Worm (Caenorhabditis elegans) whole organism, mixed stage, embryonic: ENCODE results near the gene gst-6.

Experiments used
- nhr-237 ChIP-seq: fragments of 150-350 bp; optimal IDR thresholded peaks from 2 replicates; lab custom pipeline; 2014; ENCODE audit warnings: missing biosample characterization, missing genetic modification characterization
- sptf-1 ChIP-seq: sonication (generic microtip); optimal IDR thresholded peaks from 2 replicates; lab custom pipeline; 2017; ENCODE audit warnings: mild to moderate bottlenecking, missing genetic modification characterization, moderate library complexity, missing compliant biosample characterization

DNA sequence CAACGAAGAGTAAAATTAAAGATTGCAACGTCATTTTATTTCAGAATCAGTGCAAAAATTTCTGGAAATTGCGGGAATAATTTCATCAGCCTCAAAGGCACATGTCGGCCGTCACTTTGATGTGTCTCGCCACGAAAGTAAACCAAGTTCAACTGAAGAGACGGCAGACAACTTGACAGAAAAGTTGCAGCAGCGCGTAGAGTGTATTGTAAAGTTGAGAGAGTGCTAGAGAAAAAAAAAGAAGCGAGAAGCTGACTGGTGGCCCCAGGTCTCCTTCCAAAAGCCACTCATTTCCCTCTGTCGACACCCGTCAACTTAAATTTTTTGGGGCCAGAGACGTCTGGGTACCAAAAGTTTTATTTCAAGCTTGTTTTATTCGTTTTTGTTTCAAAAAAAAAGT is 24.6 kb downstream of the gst-6 start:
- no peak for TF ChIP-seq sptf-1 (tag; lab: Kevin White, UChicago)
- TF ChIP-seq nhr-237 (tag; lab: Kevin White, UChicago): peak; percentile 40
